Worm (Caenorhabditis elegans): ENCODE results near the gene T24D5.3.

The T24D5.3 gene

ce11 chrX:12579774-12580173 lies at the start of gene T24D5.3:
Gene T24D5.3 (plus strand): TSS chrX:12580074.
- no peak for TF ChIP-seq ceh-6 (GFP tag; optimal IDR thresholded peaks at IDR 0.05)
- TF ChIP-seq Y22D7AL.16 (tag; optimal IDR thresholded peaks at IDR 0.05) = no peak
- TF ChIP-seq ceh-48 (tag; optimal IDR thresholded peaks at IDR 0.05) = no peak
- no peak for TF ChIP-seq ceh-30 (tag; optimal IDR thresholded peaks at IDR 0.05)
- TF ChIP-seq nfya-1 (tag; optimal IDR thresholded peaks at IDR 0.05) = no peak
- TF ChIP-seq tbx-7 (tag; optimal IDR thresholded peaks at IDR 0.05) = no peak
- no peak for TF ChIP-seq dve-1 (tag; optimal IDR thresholded peaks at IDR 0.05)
- TF ChIP-seq ceh-34 (tag; optimal IDR thresholded peaks at IDR 0.05) = no peak
- no peak for TF ChIP-seq unc-3 (GFP tag; conservative IDR thresholded peaks at IDR 0.05)
- no peak for TF ChIP-seq unc-3 (tag; optimal IDR thresholded peaks at IDR 0.05)
- TF ChIP-seq pha-2 (tag; optimal IDR thresholded peaks at IDR 0.05) = no peak
- TF ChIP-seq pros-1 (tag; optimal IDR thresholded peaks at IDR 0.05) = no peak
- no peak for TF ChIP-seq C38D4.7 (GFP tag; optimal IDR thresholded peaks at IDR 0.05)

ce11 chrX:12532405-12532804 lies 47.5 kb upstream of the T24D5.3 start:
- TF ChIP-seq eyg-1 (tag; optimal IDR thresholded peaks at IDR 0.05) = no peak
- TF ChIP-seq ceh-31 (tag; optimal IDR thresholded peaks at IDR 0.05) = peak; percentile 42
- TF ChIP-seq ceh-22 (tag; optimal IDR thresholded peaks at IDR 0.05) = no peak
- no peak for TF ChIP-seq Y22D7AL.16 (tag; optimal IDR thresholded peaks at IDR 0.05)
- TF ChIP-seq ets-4 (tag; optimal IDR thresholded peaks at IDR 0.05) = no peak

ce11 chrX:12534476-12534875 lies 45.4 kb upstream of the T24D5.3 start:
- TF ChIP-seq hlh-13 (GFP tag; optimal IDR thresholded peaks at IDR 0.05) (no peak), eyg-1 (tag; optimal IDR thresholded peaks at IDR 0.05) (no peak), unc-3 (GFP tag; conservative IDR thresholded peaks at IDR 0.05) (no peak), unc-3 (tag; optimal IDR thresholded peaks at IDR 0.05) (no peak), ceh-24 (tag; optimal IDR thresholded peaks at IDR 0.05) (no peak), pros-1 (tag; optimal IDR thresholded peaks at IDR 0.05) (no peak), unc-42 (tag; optimal IDR thresholded peaks at IDR 0.05) (no peak), pat-9 (tag; optimal IDR thresholded peaks at IDR 0.05) (no peak), sox-2 (GFP tag; IDR thresholded peaks at IDR 0.05) (no peak)

ce11 chrX:12538794-12539193 lies 41.1 kb upstream of the T24D5.3 start:
- TF ChIP-seq elt-4 (tag; optimal IDR thresholded peaks at IDR 0.05) = no peak
- TF ChIP-seq ceh-14 (tag; optimal IDR thresholded peaks at IDR 0.05) = no peak
- no peak for TF ChIP-seq nhr-232 (tag; optimal IDR thresholded peaks at IDR 0.05)
- TF ChIP-seq madf-2 (tag; optimal IDR thresholded peaks at IDR 0.05) = no peak
- no peak for TF ChIP-seq unc-3 (GFP tag; conservative IDR thresholded peaks at IDR 0.05)
- no peak for TF ChIP-seq unc-3 (tag; optimal IDR thresholded peaks at IDR 0.05)
- TF ChIP-seq tbx-7 (tag; optimal IDR thresholded peaks at IDR 0.05) = no peak
- no peak for TF ChIP-seq ref-2 (tag; optimal IDR thresholded peaks at IDR 0.05)
- TF ChIP-seq ceh-48 (tag; optimal IDR thresholded peaks at IDR 0.05) = no peak
- no peak for TF ChIP-seq hlh-6 (tag; optimal IDR thresholded peaks at IDR 0.05)
- no peak for TF ChIP-seq pag-3 (tag; optimal IDR thresholded peaks at IDR 0.05; ENCODE audit: borderline replicate concordance)
- TF ChIP-seq ceh-18 (tag; optimal IDR thresholded peaks at IDR 0.05) = no peak
- TF ChIP-seq sox-4 (tag; optimal IDR thresholded peaks at IDR 0.05) = no peak
- TF ChIP-seq unc-55 (GFP tag; optimal IDR thresholded peaks at IDR 0.05) = no peak
- no peak for TF ChIP-seq ceh-22 (tag; optimal IDR thresholded peaks at IDR 0.05)
- no peak for TF ChIP-seq hlh-13 (GFP tag; optimal IDR thresholded peaks at IDR 0.05)
- TF ChIP-seq sox-2 (GFP tag; IDR thresholded peaks at IDR 0.05) = no peak
- TF ChIP-seq unc-86 (tag; optimal IDR thresholded peaks at IDR 0.05) = no peak
- TF ChIP-seq syd-9 (tag; optimal IDR thresholded peaks at IDR 0.05) = no peak
- TF ChIP-seq gmeb-2 (tag; optimal IDR thresholded peaks at IDR 0.05) = no peak

ce11 chrX:12545100-12545499 lies 34.8 kb upstream of the T24D5.3 start:
- TF ChIP-seq pax-1 (tag; optimal IDR thresholded peaks at IDR 0.05) = no peak
- TF ChIP-seq F13H6.1 (tag; optimal IDR thresholded peaks at IDR 0.05) = no peak
- no peak for TF ChIP-seq lim-6 (tag; optimal IDR thresholded peaks at IDR 0.05)
- no peak for TF ChIP-seq pha-4 (tag; optimal IDR thresholded peaks at IDR 0.05)
- no peak for TF ChIP-seq ceh-19 (GFP tag; optimal IDR thresholded peaks at IDR 0.05)

All from whole organism, late embryonic.